Worm (Caenorhabditis elegans) whole organism, L4/young adult: ENCODE measurements around the gene T01G5.6.
"Not testable (repeated sequence)": the region's sequence is repeated elsewhere in the genome, so short reads cannot be mapped to it uniquely, and the experiment has no call there.

Source experiments
- W03F9.2 ChIP-seq: fragments of 150-350 bp; optimal IDR thresholded peaks from 2 replicates; lab custom pipeline; 2014; ENCODE audit warnings: missing biosample characterization, missing genetic modification characterization
- dao-5 ChIP-seq: sonication (generic microtip); optimal IDR thresholded peaks from 2 replicates; lab custom pipeline; 2016; ENCODE audit warnings: missing genotype, missing genetic modification characterization, moderate library complexity, missing compliant biosample characterization
- him-1 ChIP-seq: sonication (generic microtip); optimal IDR thresholded peaks from 2 replicates; lab custom pipeline; 2016; ENCODE audit warnings: missing genotype, missing genetic modification reagents, missing genetic modification characterization, missing compliant biosample characterization

T01G5.6 gene

ce11 chrV:15136772-15137171 is 22.9 kb upstream of the T01G5.6 start, which contains the start of gene aipl-1:
aipl-1 (minus strand) TSS chrV:15136801.
- no peak for TF ChIP-seq him-1
- peak; percentile 65 for TF ChIP-seq W03F9.2 (tag; lab: Kevin White, UChicago)
- no peak for TF ChIP-seq dao-5 (tag; lab: Kevin White, UChicago)

DNA sequence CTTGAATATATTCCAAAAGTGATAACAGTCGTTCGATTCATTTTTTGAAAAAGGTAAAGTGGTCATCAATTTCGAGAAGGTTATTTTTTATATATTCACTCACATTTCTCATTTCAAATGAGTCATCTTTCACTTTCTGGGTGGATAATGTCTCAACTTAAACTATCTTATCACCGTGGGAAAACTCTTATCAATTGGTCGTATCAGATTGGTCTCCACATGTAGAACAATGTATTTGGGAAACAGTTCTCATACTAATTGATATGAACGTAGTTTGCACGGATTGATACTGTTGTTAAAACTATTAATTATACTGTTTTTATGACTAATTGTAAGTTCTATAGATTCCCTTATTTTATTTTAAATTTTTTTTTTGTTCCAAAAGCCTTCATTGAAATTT is 19.9 kb upstream of the T01G5.6 start:
- TF ChIP-seq him-1: no peak
- TF ChIP-seq W03F9.2 (tag; lab: Kevin White, UChicago): no peak
- TF ChIP-seq dao-5 (tag; lab: Kevin White, UChicago): no peak

ce11 chrV:15132423-15132822 is 18.5 kb upstream of the T01G5.6 start, which contains the start of gene str-171:
str-171 (minus strand) TSS chrV:15132523.
- no peak for TF ChIP-seq W03F9.2 (tag; lab: Kevin White, UChicago)
- no peak for TF ChIP-seq him-1
- TF ChIP-seq dao-5 (tag; lab: Kevin White, UChicago): no peak

ce11 chrV:15127955-15128354 is 14.1 kb upstream of the T01G5.6 start, which contains the start of gene srr-7:
srr-7 (plus strand) TSS chrV:15128255.
- TF ChIP-seq W03F9.2 (tag; lab: Kevin White, UChicago) (no peak), dao-5 (tag; lab: Kevin White, UChicago) (no peak), him-1 (no peak)

ce11 chrV:15127413-15127812 is 13.5 kb upstream of the T01G5.6 start, which contains the start of gene srj-27:
srj-27 (minus strand) TSS chrV:15127513.
- TF ChIP-seq W03F9.2 (tag; lab: Kevin White, UChicago) (no peak), him-1 (no peak)

DNA sequence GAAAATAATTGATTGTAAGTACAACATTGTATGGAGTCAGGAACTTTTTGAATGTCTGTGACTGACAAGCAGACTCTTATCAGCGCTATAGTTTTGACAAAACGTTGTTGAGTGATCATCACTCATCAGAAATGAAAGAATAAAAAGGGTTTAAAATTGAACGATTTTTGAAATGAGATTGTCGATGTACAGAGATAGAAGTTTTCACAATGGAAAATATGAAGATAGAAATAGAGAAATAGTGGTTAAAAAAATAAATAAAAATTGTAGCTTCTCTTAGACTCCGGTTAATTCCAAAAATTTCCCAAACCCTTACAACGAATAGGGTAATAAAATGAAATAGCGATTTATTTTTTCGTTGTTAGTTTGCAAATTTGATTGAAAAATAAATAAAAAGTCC is 11.3 kb upstream of the T01G5.6 start, which contains the start of gene ugt-30:
Gene ugt-30 (minus strand): TSS at position 101 of the 400 bp plus-strand sequence.
- TF ChIP-seq dao-5 (tag; lab: Kevin White, UChicago); him-1; W03F9.2 (tag; lab: Kevin White, UChicago): not testable (repeated sequence)

DNA sequence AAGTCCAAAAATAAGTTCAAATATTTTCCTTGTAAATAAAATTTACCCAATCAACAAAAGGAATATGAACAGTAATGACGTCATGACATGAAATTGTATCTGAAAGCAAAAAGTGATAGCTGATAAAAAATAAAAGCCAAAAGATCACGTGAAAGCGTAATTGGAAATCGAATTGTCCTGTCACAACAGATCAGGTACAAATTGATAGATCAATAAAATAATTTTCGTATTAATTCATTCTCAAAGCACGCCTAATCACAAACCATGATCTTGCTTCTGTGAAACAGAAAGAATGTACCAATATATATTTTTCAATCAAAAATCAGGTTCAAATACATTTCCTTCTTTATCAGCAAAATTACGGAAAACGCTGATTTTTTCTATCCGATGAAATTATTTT is 5.6 kb upstream of the T01G5.6 start, which contains the start of gene flor-1:
Gene flor-1 (minus strand): TSS at position 101 of the 400 bp plus-strand sequence.
- no peak for TF ChIP-seq dao-5 (tag; lab: Kevin White, UChicago)
- no peak for TF ChIP-seq W03F9.2 (tag; lab: Kevin White, UChicago)
- no peak for TF ChIP-seq him-1

- not testable (repeated sequence) for TF ChIP-seq him-1; W03F9.2 (tag; lab: Kevin White, UChicago); dao-5 (tag; lab: Kevin White, UChicago)
Measured at ce11 chrV:15115968-15116367, 2.1 kb upstream of the T01G5.6 start, which contains the start of gene T01G5.8. T01G5.8 (plus strand) TSS chrV:15116268.

- no peak for TF ChIP-seq W03F9.2 (tag; lab: Kevin White, UChicago)
- TF ChIP-seq dao-5 (tag; lab: Kevin White, UChicago): no peak
- TF ChIP-seq him-1: no peak
Measured at ce11 chrV:15111660-15112059, 2.2 kb downstream of the T01G5.6 start, which contains the start of gene T01G5.7. T01G5.7 (plus strand) TSS chrV:15111960.

ce11 chrV:15109260-15109659 is 4.6 kb downstream of the T01G5.6 start, which contains the start of gene Y75B12A.2:
Y75B12A.2 (plus strand) TSS chrV:15109560.
- TF ChIP-seq W03F9.2 (tag; lab: Kevin White, UChicago) (no peak), dao-5 (tag; lab: Kevin White, UChicago) (no peak), him-1 (no peak)

DNA sequence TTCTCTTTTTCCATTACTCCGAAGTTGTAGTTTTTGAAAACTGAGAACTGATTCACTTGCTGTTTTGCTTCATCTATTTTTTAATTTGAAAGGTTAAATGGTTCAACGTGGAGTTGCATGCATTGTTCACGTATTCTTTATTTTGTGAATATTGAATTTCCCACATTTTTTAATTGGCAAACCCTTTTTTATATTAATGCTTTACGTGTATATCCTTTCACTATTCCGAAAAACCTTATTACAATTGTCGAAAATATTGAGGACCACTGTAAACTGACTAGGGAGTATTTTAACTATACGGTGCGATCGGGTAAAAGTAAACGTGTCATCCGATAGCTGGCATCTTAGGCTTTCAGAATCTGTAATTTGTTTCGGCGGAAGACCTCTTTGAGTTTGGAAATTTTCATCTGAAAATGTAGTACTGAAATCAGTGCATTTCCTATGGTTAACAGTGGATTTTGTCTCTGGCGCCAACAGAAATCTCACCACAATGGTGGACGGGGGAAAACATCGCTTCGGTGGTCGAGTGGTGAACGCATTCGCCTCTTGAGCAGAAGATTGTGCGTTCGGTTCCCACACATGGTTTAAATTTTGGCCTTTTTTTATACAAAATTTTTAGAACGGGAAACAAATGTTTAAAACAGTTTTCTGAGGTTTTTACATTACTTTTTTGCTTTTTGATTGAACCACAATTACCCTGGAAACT is 7.8 kb downstream of the T01G5.6 start, which contains the start of gene C01G10.14:
Gene C01G10.14 (minus strand): TSS at position 51 of the 706 bp plus-strand sequence.
- TF ChIP-seq him-1; dao-5 (tag; lab: Kevin White, UChicago); W03F9.2 (tag; lab: Kevin White, UChicago): not testable (repeated sequence)

DNA sequence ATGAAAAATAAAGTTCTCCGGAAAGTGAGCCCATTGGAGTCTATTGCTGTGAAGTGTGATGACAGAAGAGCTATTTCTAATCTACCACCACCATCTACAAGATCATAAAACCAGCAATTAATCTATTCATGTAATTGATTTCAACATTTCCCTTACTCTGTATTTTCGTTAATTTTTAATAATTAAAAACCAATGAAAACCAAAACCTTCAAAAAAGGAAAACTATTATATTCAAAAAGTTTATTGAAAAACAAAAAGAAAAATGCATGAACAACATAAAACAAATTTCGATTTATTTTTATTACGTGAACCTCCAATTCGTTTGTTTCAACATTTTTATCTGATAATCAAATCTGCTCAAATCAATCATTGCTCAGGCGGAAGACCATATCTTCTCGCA is 14.4 kb downstream of the T01G5.6 start, which contains the start of gene C01G10.1:
Gene C01G10.1 (plus strand): TSS at position 301 of the 400 bp plus-strand sequence.
- TF ChIP-seq W03F9.2 (tag; lab: Kevin White, UChicago) (no peak), dao-5 (tag; lab: Kevin White, UChicago) (no peak), him-1 (no peak)

ce11 chrV:15094749-15095148 is 19.1 kb downstream of the T01G5.6 start, which contains the start of gene srx-78:
srx-78 (plus strand) TSS chrV:15095049.
- TF ChIP-seq him-1 (no peak), W03F9.2 (tag; lab: Kevin White, UChicago) (no peak), dao-5 (tag; lab: Kevin White, UChicago) (no peak)

- TF ChIP-seq dao-5 (tag; lab: Kevin White, UChicago): no peak
- TF ChIP-seq him-1: no peak
- no peak for TF ChIP-seq W03F9.2 (tag; lab: Kevin White, UChicago)
Measured at ce11 chrV:15092666-15093065, 21.2 kb downstream of the T01G5.6 start, which contains the start of gene txt-12. txt-12 (plus strand) TSS chrV:15092966.
